Fruit fly (Drosophila melanogaster) Kc167 (cell line): ENCODE results near the gene CG8149.

ENCODE experiments used
- Myc ChIP-seq: fragments of >200 bp; optimal IDR thresholded peaks from 2 replicates; lab custom pipeline; 2017; ENCODE audit warnings: missing external identifiers
- Sin3A ChIP-seq: fragments of >200 bp; optimal IDR thresholded peaks from 2 replicates; lab custom pipeline; 2018; ENCODE audit warnings: missing external identifiers
- h ChIP-seq: fragments of >200 bp; optimal IDR thresholded peaks from 3 replicates; lab custom pipeline; 2018; ENCODE audit warnings: missing external identifiers
- insv ChIP-seq: fragments of >200 bp; optimal IDR thresholded peaks from 3 replicates; lab custom pipeline; 2018; ENCODE audit warnings: missing external identifiers
- psq ChIP-seq: fragments of >200 bp; optimal IDR thresholded peaks from 2 replicates; lab custom pipeline; 2017; ENCODE audit warnings: missing external identifiers
- ttk ChIP-seq: sonication (Bioruptor generic); optimal IDR thresholded peaks from 2 replicates; lab custom pipeline; 2017; ENCODE audit warnings: missing external identifiers

Gene CG8149

DNA sequence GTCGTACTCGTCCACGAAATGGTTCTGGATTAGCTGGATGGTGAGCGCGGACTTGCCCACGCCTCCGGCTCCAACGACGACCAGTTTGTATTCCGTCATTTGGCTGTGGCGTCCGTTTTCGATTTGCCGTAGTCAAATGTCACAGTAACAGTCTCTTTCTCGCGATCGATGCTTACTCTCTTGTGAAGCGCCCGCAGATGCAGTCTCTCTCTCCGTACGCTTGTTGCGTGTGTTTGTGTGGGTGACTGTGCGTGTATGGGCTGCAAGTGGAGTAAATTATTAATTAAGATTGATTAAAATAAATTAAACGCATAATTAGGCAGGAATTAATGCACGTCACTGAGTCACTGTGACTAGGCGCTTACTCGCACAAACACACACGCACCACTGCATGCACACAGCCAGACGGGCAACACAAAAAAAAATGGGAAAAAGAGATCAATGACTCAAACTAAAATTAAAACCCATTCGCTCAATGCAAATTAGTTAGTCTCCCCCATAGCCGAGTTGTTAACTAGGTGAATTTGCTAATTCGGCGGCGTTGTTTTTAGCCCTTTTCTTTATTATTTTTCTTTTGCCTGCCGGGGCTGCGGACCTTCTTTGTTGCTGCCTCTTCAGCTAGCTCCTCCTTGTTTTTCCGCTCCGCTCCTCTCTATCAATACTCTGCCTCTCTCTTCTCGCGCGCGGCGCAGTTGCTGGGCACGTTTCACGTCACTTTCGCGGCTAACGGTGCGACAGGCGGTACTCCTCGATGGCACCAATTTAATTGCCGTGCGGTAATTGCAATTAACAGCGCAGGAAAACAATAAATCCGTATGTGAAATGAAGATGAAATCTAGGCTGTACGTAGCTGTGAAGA is 8.0 kb downstream of the CG8149 start:
- no peak for TF ChIP-seq h (lab: Kevin White, UChicago)
- TF ChIP-seq psq (lab: Kevin White, UChicago): no peak
- TF ChIP-seq Sin3A (lab: Kevin White, UChicago): no peak
- TF ChIP-seq ttk (lab: Kevin White, UChicago): no peak
- no peak for TF ChIP-seq Myc (lab: Kevin White, UChicago)
- TF ChIP-seq insv: no peak

DNA sequence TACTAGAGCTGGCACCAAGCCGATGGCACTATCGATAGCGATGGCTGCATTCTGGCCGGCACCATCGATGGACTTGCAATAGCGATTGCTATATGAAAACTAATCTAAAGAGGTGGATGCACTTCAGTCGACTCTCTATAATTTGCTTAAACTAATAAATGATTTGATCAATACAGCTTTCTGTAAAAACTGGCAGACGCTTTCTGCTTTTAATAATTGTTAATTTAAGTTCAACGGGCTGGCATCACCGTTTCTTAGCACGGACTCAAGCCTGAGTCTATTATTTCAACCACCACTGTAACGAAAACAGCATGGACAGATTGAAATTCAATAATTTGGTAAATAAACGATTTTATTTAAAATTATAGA is 8.6 kb downstream of the CG8149 start, which contains the start of the genes Ras85D and Rlb1:
TSS of gene Ras85D (minus strand) at position 16 of the 369 bp plus-strand sequence.
TSS of gene Rlb1 (plus strand) at position 276 of the 369 bp plus-strand sequence.
- TF ChIP-seq ttk (lab: Kevin White, UChicago) (no peak), h (lab: Kevin White, UChicago) (no peak), psq (lab: Kevin White, UChicago) (no peak), Sin3A (lab: Kevin White, UChicago) (no peak)

DNA sequence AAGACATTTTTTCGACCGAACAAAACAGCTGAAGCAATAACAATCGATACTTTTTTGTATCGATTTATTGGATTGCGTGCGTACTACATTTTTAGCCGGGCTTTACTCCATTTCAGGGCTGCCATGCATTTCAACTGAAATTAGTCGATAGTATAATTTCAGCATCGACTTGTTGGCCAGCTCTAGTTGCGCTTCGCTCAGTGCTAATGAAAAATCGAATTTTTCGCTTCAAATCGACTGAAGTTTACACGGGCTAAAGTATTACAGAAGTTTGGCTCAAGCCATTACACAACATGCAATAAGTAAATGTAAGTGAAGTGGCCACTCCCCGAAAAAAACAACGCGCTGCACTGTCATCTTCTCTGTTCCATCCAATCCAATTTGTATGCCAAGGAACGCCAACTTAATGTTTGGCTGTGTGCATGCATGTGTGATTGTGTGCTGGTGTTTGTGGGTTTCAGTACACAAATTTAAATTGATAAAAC is 11.4 kb downstream of the CG8149 start, which contains the start of the genes mRpL47, CG8176 and Kdm3:
TSS of gene mRpL47 (minus strand) at position 49 of the 485 bp plus-strand sequence.
TSS of gene CG8176 (plus strand) at position 148 of the 485 bp plus-strand sequence.
TSS of gene Kdm3 (plus strand) at position 148 of the 485 bp plus-strand sequence.
- no peak for TF ChIP-seq ttk (lab: Kevin White, UChicago)
- TF ChIP-seq Sin3A (lab: Kevin White, UChicago): no peak
- no peak for TF ChIP-seq h (lab: Kevin White, UChicago)
- no peak for TF ChIP-seq psq (lab: Kevin White, UChicago)
- TF ChIP-seq insv: no peak
- TF ChIP-seq Myc (lab: Kevin White, UChicago): no peak

DNA sequence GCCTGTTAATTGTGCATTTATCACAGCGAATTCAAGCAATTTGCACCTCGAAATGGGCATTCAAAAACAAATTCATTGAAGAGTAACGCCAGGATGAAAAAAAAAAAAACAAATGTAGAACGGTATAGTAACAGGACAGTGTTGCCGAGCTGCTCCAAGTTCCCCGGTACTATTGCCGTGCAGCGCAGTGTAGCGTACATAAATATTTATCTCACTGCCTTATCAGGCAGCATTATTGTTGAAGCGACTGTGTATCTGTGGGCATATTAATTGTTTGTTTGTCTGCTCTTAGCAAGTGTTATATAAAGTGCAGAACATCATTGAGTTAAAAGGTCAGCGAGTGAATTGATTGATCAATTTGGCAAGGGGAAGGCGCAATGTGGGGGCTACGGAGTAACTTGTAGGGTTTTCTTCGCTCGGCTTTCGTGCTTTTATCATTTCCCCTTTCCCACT is 12.0 kb downstream of the CG8149 start:
- TF ChIP-seq h (lab: Kevin White, UChicago) (no peak), Sin3A (lab: Kevin White, UChicago) (no peak), Myc (lab: Kevin White, UChicago) (no peak), ttk (lab: Kevin White, UChicago) (no peak)

DNA sequence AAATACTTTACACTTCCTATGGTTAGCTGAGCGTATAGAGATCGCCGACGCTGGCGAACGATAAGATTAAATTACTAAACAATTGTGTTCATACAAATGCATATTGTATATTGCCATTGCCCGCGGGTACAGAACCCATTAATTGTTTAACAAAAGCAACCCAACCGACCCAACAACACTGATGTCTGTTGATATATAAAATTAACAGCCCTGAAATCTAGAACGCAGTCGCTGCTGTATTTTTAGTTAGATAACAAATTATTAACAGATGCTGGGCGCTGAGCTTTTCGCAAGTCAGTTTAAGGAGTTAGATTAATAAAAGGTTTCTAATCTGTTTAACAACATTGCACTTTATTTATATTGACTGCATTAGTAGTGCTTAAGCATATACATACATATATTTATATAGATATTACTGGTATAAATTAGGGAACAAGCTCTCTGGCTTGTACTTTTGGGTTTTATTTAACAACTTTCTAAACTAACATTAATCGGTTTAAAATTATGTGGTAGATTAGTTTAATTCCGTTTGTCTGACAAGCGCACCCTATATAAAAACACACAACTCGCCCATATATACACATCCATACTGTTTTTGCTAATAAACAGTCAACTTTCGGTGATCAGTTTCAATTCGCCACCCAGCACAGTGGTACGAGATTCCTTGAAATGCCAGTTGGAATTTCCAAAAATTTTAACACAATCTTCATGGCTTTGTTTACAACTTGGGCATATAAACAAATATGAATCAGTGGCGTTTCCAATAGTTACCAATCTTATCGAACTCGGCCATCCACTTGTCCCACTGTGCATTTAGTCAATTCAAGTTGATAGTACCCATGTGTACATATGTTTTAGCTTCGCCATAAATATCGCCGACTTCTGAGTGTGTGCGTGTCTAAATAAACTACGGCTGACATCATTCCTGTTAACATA is 23.7 kb downstream of the CG8149 start:
- TF ChIP-seq psq (lab: Kevin White, UChicago) (no peak), h (lab: Kevin White, UChicago) (no peak), ttk (lab: Kevin White, UChicago) (no peak)

DNA sequence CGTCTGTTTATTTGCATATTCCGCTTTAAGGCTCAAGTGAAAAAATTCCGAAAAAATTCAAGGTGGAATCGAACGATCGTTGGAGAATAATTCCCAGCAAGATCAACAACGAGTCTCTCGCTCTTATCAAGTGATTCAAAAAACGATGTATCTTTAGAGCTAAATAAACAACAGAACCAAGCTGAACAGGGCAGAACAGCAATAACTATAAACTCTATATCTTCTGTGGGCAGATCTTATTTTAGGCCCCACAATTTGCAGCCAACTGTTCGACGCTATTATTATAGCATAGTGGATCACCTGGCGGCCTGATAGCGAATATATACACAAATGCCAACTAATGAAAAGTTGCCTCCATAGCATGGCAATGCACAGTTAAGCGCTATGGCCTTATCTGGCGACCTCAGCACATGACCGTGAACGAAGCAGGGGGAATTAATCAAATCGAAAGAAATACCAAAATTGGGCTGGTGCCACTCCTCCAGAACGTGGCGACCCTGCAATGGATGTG is 25.0 kb downstream of the CG8149 start:
- TF ChIP-seq Myc (lab: Kevin White, UChicago) (no peak), psq (lab: Kevin White, UChicago) (no peak), ttk (lab: Kevin White, UChicago) (no peak), Sin3A (lab: Kevin White, UChicago) (no peak), h (lab: Kevin White, UChicago) (no peak), insv (no peak)

DNA sequence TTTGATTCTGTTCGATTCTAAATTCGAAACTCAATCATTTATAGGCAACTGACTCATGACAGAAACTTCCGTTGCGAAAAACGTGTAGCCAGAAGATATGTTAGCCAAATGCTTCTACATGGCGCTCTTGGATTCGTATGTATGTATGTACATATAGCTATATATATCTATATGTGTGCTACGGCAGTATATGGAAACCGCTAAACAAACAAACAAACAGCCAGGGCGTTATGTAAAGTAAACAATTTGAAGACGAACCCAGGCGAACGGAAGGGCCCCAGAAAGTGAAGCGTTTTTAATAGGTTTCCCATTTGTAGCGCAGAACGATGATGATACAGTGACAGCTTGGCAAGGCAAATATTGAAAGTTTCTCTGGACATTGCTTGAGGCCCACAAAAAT is 25.5 kb downstream of the CG8149 start:
- no peak for TF ChIP-seq ttk (lab: Kevin White, UChicago)
- no peak for TF ChIP-seq Sin3A (lab: Kevin White, UChicago)
- no peak for TF ChIP-seq psq (lab: Kevin White, UChicago)
- no peak for TF ChIP-seq Myc (lab: Kevin White, UChicago)
- no peak for TF ChIP-seq h (lab: Kevin White, UChicago)
- TF ChIP-seq insv: no peak

DNA sequence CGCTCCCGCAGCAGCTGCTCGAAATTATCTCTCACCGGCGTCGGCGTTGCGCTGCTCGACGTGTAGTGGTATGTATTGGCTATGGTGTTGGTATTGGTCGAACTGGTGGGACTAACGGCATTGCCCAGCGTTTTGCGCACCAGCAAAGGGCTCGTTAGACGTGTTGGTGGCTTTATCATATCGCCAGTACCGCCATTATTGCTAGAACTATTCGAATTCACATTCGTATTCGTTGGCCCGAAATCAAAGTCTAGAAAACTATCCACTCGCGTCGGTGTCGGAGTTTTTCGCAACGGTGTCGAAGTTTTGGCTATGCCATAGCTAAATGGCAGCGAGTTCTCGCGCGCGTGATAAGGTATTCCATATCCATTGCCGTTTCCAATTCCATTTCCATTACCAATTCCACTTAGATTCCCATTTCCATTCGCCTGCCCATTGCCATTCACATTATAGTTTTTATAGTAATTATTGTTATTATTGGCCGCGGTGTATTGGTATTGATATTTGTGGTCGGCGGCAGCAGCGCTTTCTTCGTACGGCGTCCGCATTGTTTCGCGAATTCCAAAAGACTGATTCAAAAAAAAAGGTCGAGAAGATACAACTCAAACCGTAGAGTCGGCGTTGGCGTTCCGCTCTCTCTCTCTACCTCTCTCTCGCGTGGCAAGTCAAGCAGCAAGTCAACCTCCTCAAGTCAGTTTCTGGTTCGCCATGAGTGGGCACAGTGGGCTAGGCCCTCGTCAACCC is 28.2 kb downstream of the CG8149 start, which contains the start of gene by:
TSS of gene by (minus strand) at position 575 of the 744 bp plus-strand sequence.
- TF ChIP-seq ttk (lab: Kevin White, UChicago): no peak
- no peak for TF ChIP-seq psq (lab: Kevin White, UChicago)
- no peak for TF ChIP-seq h (lab: Kevin White, UChicago)
- TF ChIP-seq Myc (lab: Kevin White, UChicago): no peak
- no peak for TF ChIP-seq Sin3A (lab: Kevin White, UChicago)
- TF ChIP-seq insv: no peak

DNA sequence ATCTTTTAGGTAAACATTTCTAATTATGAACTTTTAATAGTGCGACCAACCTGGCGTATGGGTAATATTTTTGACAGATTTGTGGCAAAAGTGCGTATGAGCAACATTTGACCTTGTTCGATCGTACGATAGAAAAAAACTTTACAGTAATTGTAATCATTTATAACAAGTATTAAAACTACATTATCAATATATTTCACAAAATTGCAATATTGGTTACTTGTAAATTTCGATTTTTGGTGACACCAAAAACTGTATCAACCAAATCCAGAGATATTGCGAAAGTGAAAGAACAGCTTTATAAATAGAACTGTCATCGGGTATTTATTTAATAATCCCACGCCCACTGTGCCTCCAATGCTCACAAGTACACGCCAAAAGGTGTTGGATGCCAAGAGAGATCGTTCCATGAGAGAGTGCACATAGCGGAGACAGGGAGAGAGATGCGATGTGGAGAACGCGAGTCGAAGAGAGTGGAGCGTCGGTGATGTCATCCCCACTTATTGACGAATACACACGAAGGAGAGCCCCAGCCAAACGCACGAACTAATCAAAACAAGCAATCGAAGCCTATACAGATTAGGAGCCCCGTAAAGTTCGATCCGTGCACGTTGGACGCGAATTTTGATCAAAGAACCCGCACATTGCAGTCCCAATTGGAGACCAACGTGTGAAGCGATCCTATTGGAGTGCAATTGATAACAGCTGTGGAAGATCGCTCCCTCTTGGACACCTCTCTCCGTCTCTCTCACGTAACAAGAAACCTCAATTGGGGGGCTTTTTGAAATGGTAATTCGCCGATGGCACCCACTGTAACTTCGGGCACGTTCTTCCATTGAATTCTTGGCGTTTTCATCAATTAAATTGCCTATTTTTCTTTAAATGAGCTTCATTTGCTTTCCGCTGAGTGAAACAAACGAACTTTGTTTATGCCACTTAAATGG is 29.0 kb downstream of the CG8149 start:
- no peak for TF ChIP-seq psq (lab: Kevin White, UChicago)
- no peak for TF ChIP-seq ttk (lab: Kevin White, UChicago)
- TF ChIP-seq Sin3A (lab: Kevin White, UChicago): no peak
- no peak for TF ChIP-seq h (lab: Kevin White, UChicago)
- no peak for TF ChIP-seq Myc (lab: Kevin White, UChicago)
- no peak for TF ChIP-seq insv
